Fruit fly (Drosophila melanogaster): ENCODE measurements around the gene CG14182.

CG14182 gene

dm6 chr3L:19979592-19979991 lies at the start of gene CG14182:
TSS of gene CG14182 (minus strand) at chr3L:19979812.
- TF ChIP-seq ey (GFP tag; optimal IDR thresholded peaks at IDR 0.05) (no peak), psq (GFP tag; optimal IDR thresholded peaks at IDR 0.05) (no peak), Jra (GFP tag; optimal IDR thresholded peaks at IDR 0.05) (no peak), h (GFP tag; optimal IDR thresholded peaks at IDR 0.05) (no peak), tai (GFP tag; optimal IDR thresholded peaks at IDR 0.05) (no peak), Mio (GFP tag; optimal IDR thresholded peaks at IDR 0.05) (no peak), Abd-B (GFP tag; optimal IDR thresholded peaks at IDR 0.05) (no peak), Hnf4 (GFP tag; optimal IDR thresholded peaks at IDR 0.05) (no peak)

DNA sequence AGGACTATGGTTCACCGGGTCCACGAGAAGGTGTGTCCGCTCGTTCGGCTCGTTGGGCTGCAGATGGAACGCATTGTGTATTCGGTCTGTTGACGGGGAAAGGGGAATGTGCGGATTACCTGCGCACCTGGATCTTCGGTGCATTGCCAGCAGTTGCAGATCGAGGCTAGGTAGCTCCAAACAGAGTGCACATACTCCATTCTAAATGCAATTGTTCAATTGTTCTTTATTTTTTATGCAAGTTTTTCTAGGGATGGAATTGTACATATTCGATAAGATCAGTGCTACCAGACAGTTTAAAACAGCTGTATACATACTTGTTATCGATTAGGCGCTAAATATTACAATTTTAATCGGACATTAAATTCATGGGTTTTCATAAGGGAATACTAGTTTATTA lies 49.1 kb upstream of the CG14182 start, which contains the start of gene Lamtor1:
Gene Lamtor1 (minus strand): TSS at position 268 of the 400 bp plus-strand sequence.
- no peak for TF ChIP-seq sage (GFP tag; optimal IDR thresholded peaks at IDR 0.05)
- TF ChIP-seq Dfd (GFP tag; optimal IDR thresholded peaks at IDR 0.05): no peak
- TF ChIP-seq dl (GFP tag; optimal IDR thresholded peaks at IDR 0.05; ENCODE audit: insufficient read depth in 1 of 2, partially characterized antibody in 2 of 2): no peak
- no peak for TF ChIP-seq CrebA (GFP tag; optimal IDR thresholded peaks at IDR 0.05; ENCODE audit: borderline replicate concordance)
- no peak for TF ChIP-seq Mio (GFP tag; optimal IDR thresholded peaks at IDR 0.05)
- TF ChIP-seq woc (GFP tag; optimal IDR thresholded peaks at IDR 0.05): no peak
- no peak for TF ChIP-seq jim (GFP tag; optimal IDR thresholded peaks at IDR 0.05)
- TF ChIP-seq ey (GFP tag; optimal IDR thresholded peaks at IDR 0.05): no peak

- TF ChIP-seq usp (GFP tag; optimal IDR thresholded peaks at IDR 0.05) (no peak), foxo (GFP tag; optimal IDR thresholded peaks at IDR 0.05) (no peak), CG9705 (GFP tag; optimal IDR thresholded peaks at IDR 0.05) (no peak), CG32264 (GFP tag; optimal IDR thresholded peaks at IDR 0.05) (no peak), rgr (GFP tag; optimal IDR thresholded peaks at IDR 0.05) (no peak)
Measured at dm6 chr3L:20027735-20028134, 48.1 kb upstream of the CG14182 start, which contains the start of gene CG14183. TSS of gene CG14183 (minus strand) at chr3L:20027835.

DNA sequence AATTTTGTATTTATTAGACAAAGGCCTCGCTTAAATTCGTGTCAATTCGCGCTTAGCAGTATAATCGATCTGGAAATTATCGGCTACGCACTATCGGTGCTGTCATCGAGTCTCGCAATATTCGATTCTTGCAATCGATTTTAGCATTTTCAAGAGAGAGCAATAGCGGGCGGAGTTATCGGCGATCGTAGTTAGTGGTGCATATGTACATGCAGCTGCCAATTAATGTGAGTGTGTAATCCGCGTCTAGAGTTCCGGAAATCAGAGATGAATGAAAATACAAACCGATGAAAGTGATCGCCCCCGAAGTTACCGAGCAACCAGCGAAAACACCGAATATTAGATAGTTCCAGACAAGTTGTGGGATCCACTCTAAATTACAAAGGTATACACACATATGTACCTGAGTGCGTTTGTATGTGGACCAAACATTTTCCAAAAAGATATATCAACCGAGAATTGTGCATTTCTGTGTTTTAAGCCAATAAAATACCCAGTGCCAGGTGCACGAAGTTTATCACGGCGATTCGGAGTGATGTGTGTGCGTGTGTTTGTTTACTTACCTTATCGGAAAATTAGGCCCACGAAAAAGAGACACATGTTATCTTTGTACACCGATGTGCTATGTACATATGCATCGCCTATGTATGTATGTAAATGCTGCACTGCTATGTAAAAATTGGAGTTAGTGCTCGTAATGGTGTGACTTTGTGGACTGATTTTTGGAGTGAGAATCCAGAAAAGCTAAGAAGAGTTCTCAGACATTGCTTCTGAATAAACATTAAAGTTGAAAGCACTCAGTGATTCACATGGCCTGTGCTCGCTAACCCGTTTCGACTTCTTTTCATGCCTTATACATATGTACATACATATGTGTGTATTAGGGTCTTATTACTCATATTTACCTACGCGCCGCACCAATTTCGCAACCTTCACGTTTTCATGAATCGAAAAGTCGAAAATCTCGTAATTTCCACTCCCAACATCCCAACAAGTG lies 27.0 kb upstream of the CG14182 start:
- no peak for TF ChIP-seq Jra (GFP tag; optimal IDR thresholded peaks at IDR 0.05)
- TF ChIP-seq GATAd (GFP tag; optimal IDR thresholded peaks at IDR 0.05): no peak
- TF ChIP-seq tai (GFP tag; optimal IDR thresholded peaks at IDR 0.05): peak; percentile 34
- no peak for TF ChIP-seq Abd-B (GFP tag; optimal IDR thresholded peaks at IDR 0.05)
- TF ChIP-seq Rel (GFP tag; optimal IDR thresholded peaks at IDR 0.05): no peak
- peak; percentile 77 for TF ChIP-seq Rel (tag; optimal IDR thresholded peaks at IDR 0.05)
- no peak for TF ChIP-seq dmrt93B (GFP tag; optimal IDR thresholded peaks at IDR 0.05)

dm6 chr3L:20005033-20005782 lies 25.6 kb upstream of the CG14182 start, which contains the start of gene kug:
TSS of gene kug (plus strand) at chr3L:20005301.
- TF ChIP-seq pan (optimal IDR thresholded peaks at IDR 0.05) (no peak), rgr (GFP tag; optimal IDR thresholded peaks at IDR 0.05) (no peak), dmrt93B (GFP tag; optimal IDR thresholded peaks at IDR 0.05) (no peak), Hr83 (GFP tag; optimal IDR thresholded peaks at IDR 0.05; ENCODE audit: poor library complexity, severe bottlenecking) (no peak), Hnf4 (GFP tag; optimal IDR thresholded peaks at IDR 0.05) (no peak), lola (GFP tag; optimal IDR thresholded peaks at IDR 0.05) (no peak)

DNA sequence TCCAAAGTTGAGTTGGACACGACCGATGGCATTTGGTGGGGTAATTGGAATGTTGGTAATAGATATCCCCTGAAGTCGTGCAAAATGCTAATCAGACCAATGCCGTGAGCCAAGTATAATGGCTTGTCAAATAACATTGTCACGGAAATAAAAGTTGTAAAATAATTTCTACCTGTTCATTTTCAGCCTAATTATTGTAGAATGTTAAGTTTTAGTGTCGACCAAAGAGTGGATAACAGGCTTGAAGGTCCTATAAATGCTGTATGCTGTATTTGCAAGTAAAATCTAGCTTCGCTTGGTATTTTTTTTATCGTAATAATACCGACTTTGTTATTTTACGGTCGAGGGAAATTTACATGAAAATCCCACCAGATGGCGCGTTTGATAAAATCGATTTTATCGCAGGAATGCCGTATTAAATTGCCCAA lies 24.8 kb upstream of the CG14182 start:
- TF ChIP-seq Hr83 (GFP tag; optimal IDR thresholded peaks at IDR 0.05; ENCODE audit: poor library complexity, severe bottlenecking) (peak; percentile 0), sage (GFP tag; optimal IDR thresholded peaks at IDR 0.05) (peak; percentile 31), Vsx2 (GFP tag; optimal IDR thresholded peaks at IDR 0.05; ENCODE audit: partially characterized antibody) (peak; percentile 79), Myc (optimal IDR thresholded peaks at IDR 0.05) (peak; percentile 64), foxo (GFP tag; optimal IDR thresholded peaks at IDR 0.05) (no peak), h (GFP tag; optimal IDR thresholded peaks at IDR 0.05) (no peak)

Measured in whole organism, wandering third instar larva.